Worm (Caenorhabditis elegans) whole organism, L3 larva: ENCODE measurements around the gene F18E3.11.
A peak's percentile ranks its signal among the peaks of the same experiment; 100 is the strongest.

Experiments
- R02D3.7 ChIP-seq: fragments of 150-350 bp; optimal IDR thresholded peaks from 2 replicates; lab custom pipeline; 2014; ENCODE audit warnings: missing biosample characterization, missing genetic modification characterization
- aly-2 ChIP-seq: fragments of 150-350 bp; optimal IDR thresholded peaks from 2 replicates; lab custom pipeline; 2014; ENCODE audit warnings: missing biosample characterization, missing genetic modification characterization
- ama-1 ChIP-seq: fragments of 150-350 bp; optimal IDR thresholded peaks from 2 replicates; lab custom pipeline; 2018
- ceh-28 ChIP-seq: fragments of 150-350 bp; optimal IDR thresholded peaks from 2 replicates; lab custom pipeline; 2014; ENCODE audit warnings: missing biosample characterization, missing genetic modification reagents, missing genetic modification characterization
- ceh-82 ChIP-seq: fragments of 150-350 bp; optimal IDR thresholded peaks from 2 replicates; lab custom pipeline; 2014; ENCODE audit warnings: missing biosample characterization, missing genetic modification characterization
- ceh-9 ChIP-seq: sonication (generic microtip); optimal IDR thresholded peaks from 2 replicates; lab custom pipeline; 2018; ENCODE audit warnings: missing biosample characterization, missing genetic modification characterization
- egl-27 ChIP-seq: sonication (generic microtip); optimal IDR thresholded peaks from 4 replicates; lab custom pipeline; 2017; ENCODE audit warnings: missing biosample characterization, missing genetic modification reagents, missing genetic modification characterization
- egl-5 ChIP-seq: fragments of 150-350 bp; optimal IDR thresholded peaks from 2 replicates; lab custom pipeline; 2017; ENCODE audit warnings: missing biosample characterization, missing genetic modification reagents, missing genetic modification characterization, inconsistent platforms
- elt-1 ChIP-seq: fragments of 150-350 bp; optimal IDR thresholded peaks from 2 replicates; lab custom pipeline; 2014; ENCODE audit warnings: missing biosample characterization, missing genetic modification characterization
- elt-2 ChIP-seq: sonication (generic microtip); optimal IDR thresholded peaks from 2 replicates; lab custom pipeline; 2016; ENCODE audit warnings: missing genetic modification reagents, mild to moderate bottlenecking, missing genetic modification characterization, missing compliant biosample characterization
- elt-3 ChIP-seq, 3 experiments: fragments of 150-350 bp in 1 of 3; sonication (generic microtip) in 2 of 3; optimal IDR thresholded peaks; 2 replicates in 2 of 3; 4 replicates in 1 of 3; lab custom pipeline; 2014 to 2017; ENCODE audit warnings: missing biosample characterization in 3 of 3, missing genetic modification characterization in 3 of 3
- eor-1 ChIP-seq, 2 experiments: fragments of 150-350 bp; optimal IDR thresholded peaks; 2 replicates each; lab custom pipeline; 2014 to 2018; ENCODE audit warnings: missing biosample characterization in 2 of 2, missing genetic modification characterization in 2 of 2
- fkh-10 ChIP-seq: sonication (generic microtip); optimal IDR thresholded peaks from 2 replicates; lab custom pipeline; 2017; ENCODE audit warnings: missing biosample characterization, missing genetic modification reagents, missing genetic modification characterization
- fkh-2 ChIP-seq: fragments of 150-350 bp; optimal IDR thresholded peaks from 2 replicates; lab custom pipeline; 2014; ENCODE audit warnings: missing biosample characterization, missing genetic modification reagents, missing genetic modification characterization
- hmg-11 ChIP-seq: sonication (generic microtip); optimal IDR thresholded peaks from 2 replicates; lab custom pipeline; 2016; ENCODE audit warnings: missing genetic modification characterization, missing compliant biosample characterization
- jun-1 ChIP-seq: fragments of 150-350 bp; optimal IDR thresholded peaks from 2 replicates; lab custom pipeline; 2014; ENCODE audit warnings: missing biosample characterization, missing genetic modification reagents, missing genetic modification characterization
- lin-15B ChIP-seq: fragments of 150-350 bp; optimal IDR thresholded peaks from 2 replicates; lab custom pipeline; 2014; ENCODE audit warnings: missing biosample characterization, missing genetic modification characterization
- lin-39 ChIP-seq: fragments of 150-350 bp; optimal IDR thresholded peaks from 2 replicates; lab custom pipeline; 2018; ENCODE audit warnings: missing biosample characterization, missing genetic modification reagents, missing genetic modification characterization
- lsy-12 ChIP-seq: sonication (generic microtip); optimal IDR thresholded peaks from 2 replicates; lab custom pipeline; 2016; ENCODE audit warnings: mild to moderate bottlenecking, missing genetic modification characterization, missing compliant biosample characterization
- mdl-1 ChIP-seq: fragments of 150-350 bp; optimal IDR thresholded peaks from 2 replicates; lab custom pipeline; 2014; ENCODE audit warnings: missing biosample characterization, missing genetic modification characterization
- mml-1 ChIP-seq: fragments of 150-350 bp; sonication (generic microtip); optimal IDR thresholded peaks from 3 replicates; lab custom pipeline; 2014; ENCODE audit warnings: missing biosample characterization, missing genetic modification characterization
- nfya-1 ChIP-seq: sonication (generic microtip); optimal IDR thresholded peaks from 2 replicates; lab custom pipeline; 2017; ENCODE audit warnings: missing genetic modification characterization, mild to moderate bottlenecking, missing compliant biosample characterization, antibody characterized with exemption, moderate library complexity; ENCODE audit not compliant: insufficient read depth
- nhr-11 ChIP-seq: fragments of 150-350 bp; optimal IDR thresholded peaks from 2 replicates; lab custom pipeline; 2014; ENCODE audit warnings: missing biosample characterization, missing genetic modification characterization
- nhr-23 ChIP-seq: fragments of 150-350 bp; optimal IDR thresholded peaks from 2 replicates; lab custom pipeline; 2014; ENCODE audit warnings: missing biosample characterization, missing genetic modification reagents, missing genetic modification characterization
- nhr-237 ChIP-seq: fragments of 150-350 bp; optimal IDR thresholded peaks from 2 replicates; lab custom pipeline; 2014; ENCODE audit warnings: missing biosample characterization, missing genetic modification characterization
- nhr-25 ChIP-seq: sonication (generic microtip); optimal IDR thresholded peaks from 2 replicates; lab custom pipeline; 2017; ENCODE audit warnings: missing biosample characterization, missing genetic modification characterization
- nhr-28 ChIP-seq: fragments of 150-350 bp; optimal IDR thresholded peaks from 2 replicates; lab custom pipeline; 2014; ENCODE audit warnings: missing biosample characterization, missing genetic modification characterization
- nhr-43 ChIP-seq: sonication (generic microtip); optimal IDR thresholded peaks from 2 replicates; lab custom pipeline; 2016; ENCODE audit warnings: mild to moderate bottlenecking, missing genetic modification characterization, missing compliant biosample characterization; ENCODE audit not compliant: poor library complexity, severe bottlenecking
- nhr-67 ChIP-seq: fragments of 150-350 bp; optimal IDR thresholded peaks from 2 replicates; lab custom pipeline; 2014; ENCODE audit warnings: missing biosample characterization, missing genetic modification characterization
- nhr-77 ChIP-seq: fragments of 150-350 bp; optimal IDR thresholded peaks from 2 replicates; lab custom pipeline; 2014; ENCODE audit warnings: missing biosample characterization, missing genetic modification characterization
- pha-4 ChIP-seq: fragments of 150-350 bp; optimal IDR thresholded peaks from 2 replicates; lab custom pipeline; 2014; ENCODE audit warnings: missing biosample characterization, missing genetic modification reagents, missing genetic modification characterization
- pqm-1 ChIP-seq: fragments of 150-350 bp; optimal IDR thresholded peaks from 2 replicates; lab custom pipeline; 2017; ENCODE audit warnings: missing biosample characterization, missing genetic modification characterization, inconsistent platforms
- sea-2 ChIP-seq: fragments of 150-350 bp; sonication (generic microtip); optimal IDR thresholded peaks from 4 replicates; lab custom pipeline; 2014; ENCODE audit warnings: missing biosample characterization, missing genetic modification reagents, missing genetic modification characterization
- skn-1 ChIP-seq: fragments of 150-350 bp; optimal IDR thresholded peaks from 2 replicates; lab custom pipeline; 2014; ENCODE audit warnings: missing biosample characterization, missing genetic modification characterization
- snpc-4 ChIP-seq: fragments of 150-350 bp; optimal IDR thresholded peaks from 2 replicates; lab custom pipeline; 2014; ENCODE audit warnings: missing biosample characterization, missing genetic modification characterization
- unc-39 ChIP-seq: sonication (generic microtip); optimal IDR thresholded peaks from 4 replicates; lab custom pipeline; 2017; ENCODE audit warnings: missing biosample characterization, missing genetic modification characterization
- unc-62 ChIP-seq: fragments of 150-350 bp; sonication (generic microtip); optimal IDR thresholded peaks from 4 replicates; lab custom pipeline; 2014; ENCODE audit warnings: missing biosample characterization, missing genetic modification reagents, missing genetic modification characterization
- zag-1 ChIP-seq: fragments of 150-350 bp; optimal IDR thresholded peaks from 2 replicates; lab custom pipeline; 2014; ENCODE audit warnings: missing biosample characterization, missing genetic modification characterization
- ztf-11 ChIP-seq: fragments of 150-350 bp; optimal IDR thresholded peaks from 2 replicates; lab custom pipeline; 2014; ENCODE audit warnings: missing biosample characterization, missing genetic modification characterization
- ztf-4 ChIP-seq: fragments of 150-350 bp; optimal IDR thresholded peaks from 2 replicates; lab custom pipeline; 2014; ENCODE audit warnings: missing biosample characterization, missing genetic modification characterization

Gene F18E3.11

DNA sequence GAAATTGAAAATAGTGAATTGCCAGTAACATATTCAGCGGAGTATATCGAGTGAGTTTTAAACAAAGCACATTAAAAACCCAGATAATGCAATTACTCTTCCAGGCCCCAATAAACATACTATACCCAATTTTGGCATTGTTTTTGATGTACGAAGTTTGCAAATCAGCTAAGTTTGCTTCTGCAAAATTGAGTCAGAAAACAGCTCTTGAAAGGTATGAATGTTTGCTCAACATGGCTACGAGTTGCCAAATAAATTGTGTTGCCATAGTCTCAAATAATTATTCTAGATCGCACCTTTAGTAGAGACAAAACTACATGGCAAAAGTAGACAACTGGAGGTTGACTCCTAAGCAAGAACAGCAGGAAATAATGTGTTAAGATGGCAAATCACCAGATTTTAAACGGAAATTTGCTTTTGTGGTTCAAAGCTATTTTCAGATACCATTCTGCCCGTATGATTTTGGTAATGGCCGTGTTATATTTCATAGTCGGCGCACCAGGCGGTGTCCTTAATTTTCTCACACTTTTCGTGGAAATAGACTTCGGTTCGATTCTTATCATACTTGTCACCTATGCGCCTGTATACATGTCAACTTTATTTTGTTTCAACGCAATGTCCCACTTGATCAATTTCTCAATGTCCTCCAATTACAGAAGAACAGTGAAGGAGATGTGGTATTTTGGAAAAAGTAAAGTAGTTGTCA, 19.3 kb downstream of the F18E3.11 start:
- TF ChIP-seq elt-2 (tag; lab: Kevin White, UChicago) (peak; percentile 42), nhr-43 (peak; percentile 70), sea-2 (GFP tag; lab: Kevin White, UChicago) (no peak), ama-1 (peak; percentile 76), zag-1 (tag; lab: Kevin White, UChicago) (no peak), fkh-10 (GFP tag; lab: Kevin White, UChicago) (no peak), jun-1 (no peak), skn-1 (tag; lab: Kevin White, UChicago) (no peak), ceh-82 (tag; lab: Kevin White, UChicago) (no peak), lsy-12 (tag; lab: Kevin White, UChicago) (peak; percentile 24), fkh-2 (tag; lab: Kevin White, UChicago) (no peak), lin-39 (tag; lab: Kevin White, UChicago) (no peak), ceh-28 (tag; lab: Kevin White, UChicago) (no peak), unc-62 (GFP tag; lab: Kevin White, UChicago) (no peak), R02D3.7 (tag; lab: Kevin White, UChicago) (no peak), nhr-23 (tag; lab: Kevin White, UChicago) (peak; percentile 6), snpc-4 (tag; lab: Kevin White, UChicago) (no peak), nhr-237 (tag; lab: Kevin White, UChicago) (no peak), ceh-9 (tag; lab: Kevin White, UChicago) (no peak), ztf-4 (tag; lab: Kevin White, UChicago) (no peak), hmg-11 (no peak), mml-1 (tag; lab: Kevin White, UChicago) (no peak), aly-2 (tag; lab: Kevin White, UChicago) (no peak)
- TF ChIP-seq, all 47 proteins: peak for 5

DNA sequence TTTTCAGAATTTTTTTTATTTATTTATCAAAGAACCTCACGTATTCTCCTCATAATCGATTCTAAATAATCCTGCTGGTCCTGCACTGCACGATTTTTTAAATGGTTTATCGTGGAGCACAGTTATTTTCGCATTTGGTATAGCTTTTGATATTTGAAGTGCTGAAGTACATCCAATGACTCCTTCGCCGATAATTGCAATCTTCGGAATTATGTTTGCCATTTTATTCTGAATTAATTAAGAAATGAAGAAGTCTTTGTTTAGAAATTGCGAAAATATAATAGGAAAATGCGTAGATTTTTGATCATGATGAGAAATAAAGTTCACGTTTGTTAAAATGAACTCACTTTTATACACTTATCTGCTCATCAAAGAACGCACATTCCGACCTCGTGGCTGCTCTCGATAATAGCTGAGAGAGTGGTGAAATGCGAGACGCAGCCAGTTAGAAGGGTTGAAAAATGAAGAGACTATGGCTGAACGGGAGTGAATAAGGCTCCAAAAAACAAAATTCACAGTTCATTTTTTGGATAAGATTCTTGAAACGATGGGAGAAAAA, 21.6 kb downstream of the F18E3.11 start:
- TF ChIP-seq nfya-1 (tag; lab: Kevin White, UChicago) (peak; percentile 50), ztf-11 (no peak), snpc-4 (tag; lab: Kevin White, UChicago) (peak; percentile 21), zag-1 (tag; lab: Kevin White, UChicago) (no peak), pha-4 (tag; lab: Kevin White, UChicago) (peak; percentile 60), lin-39 (tag; lab: Kevin White, UChicago) (peak; percentile 51), elt-1 (tag; lab: Kevin White, UChicago) (peak; percentile 4), skn-1 (tag; lab: Kevin White, UChicago) (peak; percentile 62), egl-5 (peak; percentile 69), egl-27 (no peak), pqm-1 (tag; lab: Kevin White, UChicago) (peak; percentile 91), hmg-11 (peak; percentile 27), ama-1 (peak; percentile 42), elt-2 (tag; lab: Kevin White, UChicago) (peak; percentile 74), mdl-1 (peak; percentile 76), lin-15B (peak; percentile 9), fkh-10 (GFP tag; lab: Kevin White, UChicago) (peak; percentile 40), nhr-11 (no peak)
- TF ChIP-seq, all 47 proteins: peak for 14

DNA sequence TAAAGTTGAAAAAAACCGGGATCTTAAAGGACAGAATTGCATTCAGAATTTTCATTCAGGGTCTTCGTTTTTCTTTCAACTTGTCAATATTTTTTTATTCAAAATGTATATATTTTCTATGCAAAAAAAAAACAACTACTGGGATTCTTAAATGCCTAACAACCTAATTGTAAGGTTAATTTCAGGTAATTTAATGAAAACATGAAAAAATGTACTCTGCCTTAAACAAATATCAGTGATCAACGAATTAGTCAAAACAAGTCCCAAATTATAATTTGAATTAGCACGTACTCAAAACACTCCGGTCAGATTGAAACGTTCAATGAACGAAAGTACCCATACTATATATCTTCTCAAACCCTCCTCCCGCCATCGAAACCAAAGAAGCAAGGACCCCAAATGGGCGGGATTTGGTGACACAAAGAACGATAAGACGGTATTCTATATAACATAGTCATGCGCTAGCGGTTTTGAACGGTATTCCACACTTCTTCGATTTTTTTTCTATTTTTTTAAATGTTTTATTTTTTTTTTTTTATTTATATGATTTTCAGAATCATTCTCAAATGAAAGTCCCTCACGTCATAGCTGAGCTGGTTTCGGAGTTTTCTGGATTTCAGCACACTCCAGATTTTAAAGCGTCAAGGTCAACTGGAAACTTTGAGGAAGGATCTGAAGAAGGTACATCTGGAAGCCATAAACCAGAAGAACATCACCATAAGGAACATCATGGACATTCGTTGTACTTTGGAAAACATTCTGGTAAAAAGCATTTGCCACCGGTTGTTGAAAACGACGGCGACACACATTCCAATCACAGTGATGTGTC, 22.3 kb downstream of the F18E3.11 start, which contains the start of the genes ddo-2 and F25E5.8:
Gene ddo-2 (minus strand): TSS at position 330 of the 829 bp plus-strand sequence.
Gene F25E5.8 (plus strand): TSS at position 555 of the 829 bp plus-strand sequence.
- TF ChIP-seq nhr-77 (tag; lab: Kevin White, UChicago) (no peak), ceh-82 (tag; lab: Kevin White, UChicago) (no peak), lsy-12 (tag; lab: Kevin White, UChicago) (no peak), nhr-23 (tag; lab: Kevin White, UChicago) (peak; percentile 70), skn-1 (tag; lab: Kevin White, UChicago) (no peak), ceh-28 (tag; lab: Kevin White, UChicago) (no peak), unc-39 (tag; lab: Kevin White, UChicago) (no peak), elt-3 (tag; optimal IDR thresholded peaks at IDR 0.05; lab: Kevin White, UChicago) (no peak), nhr-43 (peak; percentile 46), hmg-11 (peak; percentile 11), nhr-67 (no peak), R02D3.7 (tag; lab: Kevin White, UChicago) (no peak), lin-15B (no peak), nhr-28 (tag; lab: Kevin White, UChicago) (no peak), eor-1 (tag; optimal IDR thresholded peaks at IDR 0.05; lab: Kevin White, UChicago) (no peak), nhr-11 (no peak), nhr-25 (tag; lab: Kevin White, UChicago) (peak; percentile 14)
